Fruit fly (Drosophila melanogaster): ENCODE measurements around the gene CG17544.

CG17544 gene

dm6 chr2L:19364622-19365021 lies 33.7 kb downstream of the CG17544 start (continued):
- TF ChIP-seq CG8119 (GFP tag; IDR thresholded peaks at IDR 0.05) (peak; percentile 35; the same call in 1 of the 3 replicates), CG3919 (GFP tag; optimal IDR thresholded peaks at IDR 0.05) (peak; percentile 65), CG11902 (GFP tag; optimal IDR thresholded peaks at IDR 0.05) (peak; percentile 1), CG3032 (tag; optimal IDR thresholded peaks at IDR 0.05) (peak; percentile 63), Ets21C (GFP tag; optimal IDR thresholded peaks at IDR 0.05) (no peak), CG10669 (GFP tag; optimal IDR thresholded peaks at IDR 0.05) (peak; percentile 57), Sox102F (GFP tag; optimal IDR thresholded peaks at IDR 0.05) (peak; percentile 59), svp (GFP tag) (peak; percentile 89), dsx (GFP tag; optimal IDR thresholded peaks at IDR 0.05; ENCODE audit: poor library complexity, severe bottlenecking) (peak; percentile 49), salr (GFP tag; optimal IDR thresholded peaks at IDR 0.05) (peak; percentile 1 to 33), Lpt (GFP tag; optimal IDR thresholded peaks at IDR 0.05) (no peak), vri (GFP tag; optimal IDR thresholded peaks at IDR 0.05) (peak; percentile 64), Hr38 (GFP tag; optimal IDR thresholded peaks at IDR 0.05) (no peak), CG1621 (tag; optimal IDR thresholded peaks at IDR 0.05) (peak; percentile 20), dac (GFP tag; optimal IDR thresholded peaks at IDR 0.05) (no peak), CG6808 (GFP tag; optimal IDR thresholded peaks at IDR 0.05) (peak; percentile 63), acj6 (GFP tag; optimal IDR thresholded peaks at IDR 0.05) (peak; percentile 70), CG16779 (tag; optimal IDR thresholded peaks at IDR 0.05) (peak; percentile 30), topi (GFP tag; optimal IDR thresholded peaks at IDR 0.05) (peak; percentile 55), Smox (GFP tag; optimal IDR thresholded peaks at IDR 0.05) (peak; percentile 58), Eip75B (GFP tag; optimal IDR thresholded peaks at IDR 0.05) (peak; percentile 33), CG6276 (GFP tag; optimal IDR thresholded peaks at IDR 0.05) (peak; percentile 27), CG10631 (GFP tag; optimal IDR thresholded peaks at IDR 0.05) (peak; percentile 67), Gug (GFP tag; IDR thresholded peaks at IDR 0.05) (peak; percentile 46), Ets96B (tag; optimal IDR thresholded peaks at IDR 0.05) (peak; percentile 38), CG6163 (GFP tag; IDR thresholded peaks at IDR 0.05) (peak; percentile 73), CG11762 (GFP tag; optimal IDR thresholded peaks at IDR 0.05; ENCODE audit: insufficient read depth) (peak; percentile 51), Hr4 (GFP tag; optimal IDR thresholded peaks at IDR 0.05) (peak; percentile 61), Hr39 (GFP tag; optimal IDR thresholded peaks at IDR 0.05) (peak; percentile 46)

- TF ChIP-seq Hr4 (GFP tag; optimal IDR thresholded peaks at IDR 0.05) (no peak), CG15336 (GFP tag; IDR thresholded peaks at IDR 0.05) (no peak), CG1621 (tag; optimal IDR thresholded peaks at IDR 0.05) (no peak), ss (GFP tag; optimal IDR thresholded peaks at IDR 0.05) (no peak), CG10631 (GFP tag; optimal IDR thresholded peaks at IDR 0.05) (no peak), CG7368 (GFP tag; optimal IDR thresholded peaks at IDR 0.05) (no peak), Eip75B (GFP tag; optimal IDR thresholded peaks at IDR 0.05) (no peak), lz (GFP tag; optimal IDR thresholded peaks at IDR 0.05) (no peak), CG6854 (GFP tag; optimal IDR thresholded peaks at IDR 0.05) (no peak), esn (GFP tag; optimal IDR thresholded peaks at IDR 0.05) (no peak), CG6792 (GFP tag; optimal IDR thresholded peaks at IDR 0.05) (no peak), fd85E (GFP tag; optimal IDR thresholded peaks at IDR 0.05) (no peak), CG6808 (GFP tag; optimal IDR thresholded peaks at IDR 0.05) (no peak), svp (GFP tag) (no peak), CG8119 (GFP tag; IDR thresholded peaks at IDR 0.05) (no peak), CG32006 (GFP tag; optimal IDR thresholded peaks at IDR 0.05) (no peak), OdsH (GFP tag; optimal IDR thresholded peaks at IDR 0.05) (no peak), net (GFP tag; optimal IDR thresholded peaks at IDR 0.05) (no peak)
Observed at dm6 chr2L:19364075-19364474, 34.2 kb downstream of the CG17544 start, which contains the start of gene CG13086. TSS of gene CG13086 (plus strand) at chr2L:19364375.

Measured in whole organism, prepupa.